Worm (Caenorhabditis elegans): Measurements from ENCODE around the gene H25K10.2.

The H25K10.2 gene

ce11 chrIV:16167941-16168340 is 42.9 kb downstream of the H25K10.2 start:
- TF ChIP-seq dmd-4 (tag; optimal IDR thresholded peaks at IDR 0.05) (no peak), ceh-16 (tag; optimal IDR thresholded peaks at IDR 0.05) (no peak), sma-3 (GFP tag; optimal IDR thresholded peaks at IDR 0.05) (peak; percentile 34), nhr-129 (tag; optimal IDR thresholded peaks at IDR 0.05) (peak; percentile 2), unc-62 (GFP tag; optimal IDR thresholded peaks at IDR 0.05) (no peak), nhr-10 (tag; optimal IDR thresholded peaks at IDR 0.05) (no peak)

ce11 chrIV:16167331-16167730 is 43.5 kb downstream of the H25K10.2 start:
- TF ChIP-seq lsy-2 (tag; optimal IDR thresholded peaks at IDR 0.05) = peak in 1 of 2 experiments; percentile 17
- peak; percentile 13 for TF ChIP-seq gmeb-1 (tag; optimal IDR thresholded peaks at IDR 0.05)
- peak; percentile 57 for TF ChIP-seq nhr-21 (tag; optimal IDR thresholded peaks at IDR 0.05)
- TF ChIP-seq sma-3 (GFP tag; optimal IDR thresholded peaks at IDR 0.05) = peak; percentile 16
- TF ChIP-seq ztf-4 (tag; optimal IDR thresholded peaks at IDR 0.05) = peak; percentile 9
